Worm (Caenorhabditis elegans) whole organism, L4/young adult: ENCODE data around the gene ceh-31.

ENCODE experiments used
- W03F9.2 ChIP-seq: fragments of 150-350 bp; optimal IDR thresholded peaks from 2 replicates; lab custom pipeline; 2014; ENCODE audit warnings: missing biosample characterization, missing genetic modification characterization
- dao-5 ChIP-seq: sonication (generic microtip); optimal IDR thresholded peaks from 2 replicates; lab custom pipeline; 2016; ENCODE audit warnings: missing genotype, missing genetic modification characterization, moderate library complexity, missing compliant biosample characterization
- him-1 ChIP-seq: sonication (generic microtip); optimal IDR thresholded peaks from 2 replicates; lab custom pipeline; 2016; ENCODE audit warnings: missing genotype, missing genetic modification reagents, missing genetic modification characterization, missing compliant biosample characterization

ce11 chrX:3025145-3025544 lies 45.1 kb downstream of the ceh-31 start:
- TF ChIP-seq W03F9.2 (tag; lab: Kevin White, UChicago) (no peak), him-1 (tag; lab: Kevin White, UChicago) (no peak), dao-5 (no peak)
